Worm (Caenorhabditis elegans) whole organism, dauer: ENCODE results near the gene Y51H7C.13.
"Not testable (repeated sequence)": the region's sequence is repeated elsewhere in the genome, so short reads cannot be mapped to it uniquely, and the experiment has no call there.

Experiments
- unc-62 ChIP-seq: sonication (generic microtip); optimal IDR thresholded peaks from 2 replicates; lab custom pipeline; 2017; ENCODE audit warnings: missing biosample characterization, missing genetic modification reagents, missing genetic modification characterization

The Y51H7C.13 gene

DNA sequence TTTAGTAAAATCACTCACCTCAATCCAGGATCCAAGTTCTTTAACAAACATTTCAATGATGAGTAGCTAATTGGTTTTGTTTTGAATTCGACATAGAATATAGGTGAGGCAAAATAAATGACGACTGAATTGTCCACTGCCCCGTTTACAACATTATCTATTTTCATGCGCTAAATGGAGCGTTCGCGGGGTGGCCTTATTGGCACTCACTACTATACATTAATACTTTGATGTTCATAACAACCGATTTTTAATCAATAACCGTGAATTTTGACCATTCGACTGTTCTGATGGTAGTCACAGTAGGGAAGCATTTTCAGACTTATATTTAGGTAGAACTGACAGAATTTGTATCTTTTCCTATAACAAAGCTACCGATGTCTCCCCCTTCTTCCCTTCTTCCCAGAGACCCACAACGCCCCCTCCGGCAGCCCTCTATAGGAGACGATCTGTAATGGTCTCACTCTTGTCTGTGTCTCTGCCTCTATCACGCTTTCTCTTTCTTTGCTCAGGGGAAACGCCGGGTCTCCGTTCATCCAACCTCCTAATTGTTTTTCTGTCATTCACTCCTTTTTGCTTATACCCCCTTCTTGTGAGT lies 19.6 kb downstream of the Y51H7C.13 start, which contains the start of gene Y51H7C.12:
Y51H7C.12 (minus strand) TSS at position 51 of the 598 bp plus-strand sequence.
- TF ChIP-seq unc-62 (GFP tag; lab: Kevin White, UChicago), result not testable (repeated sequence)

DNA sequence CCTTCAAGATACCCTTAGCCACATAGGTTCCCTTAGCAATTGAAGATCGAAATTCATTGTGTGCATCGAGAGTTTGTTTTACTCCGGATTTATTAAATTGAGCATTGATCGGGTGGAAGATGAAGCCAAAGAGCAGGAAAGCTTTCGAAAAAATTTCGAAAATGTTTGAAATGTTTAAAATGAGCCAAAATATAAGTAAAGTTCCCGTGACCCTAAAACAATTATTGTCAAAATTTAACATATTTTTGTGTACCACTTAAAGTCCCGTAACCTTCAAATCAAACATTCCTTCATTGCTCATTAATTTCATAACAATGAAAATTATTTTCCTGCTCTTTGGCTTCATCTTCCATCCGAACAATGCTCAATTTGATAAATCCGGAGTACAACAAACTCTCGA lies 21.4 kb downstream of the Y51H7C.13 start, which contains the start of gene scl-17:
scl-17 (plus strand) TSS at position 301 of the 400 bp plus-strand sequence.
- TF ChIP-seq unc-62 (GFP tag; lab: Kevin White, UChicago), result no peak

DNA sequence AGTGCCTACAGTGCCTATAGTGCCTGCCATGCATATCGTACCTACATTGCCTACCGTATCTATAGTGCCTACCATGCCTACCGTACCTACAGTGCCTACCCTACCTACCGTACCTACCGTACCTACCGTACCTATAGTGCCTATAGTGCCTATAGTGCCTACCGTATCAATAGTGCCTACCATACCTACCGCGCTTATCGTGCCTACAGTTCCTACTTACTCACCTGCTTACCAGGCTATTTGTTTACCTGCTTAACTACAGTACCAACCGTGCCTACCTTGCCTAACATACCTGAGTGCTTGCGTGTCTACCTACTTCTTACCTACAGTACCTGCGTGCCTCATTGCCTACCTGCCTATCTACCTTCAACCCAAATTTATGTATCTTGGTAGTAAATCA lies 24.9 kb downstream of the Y51H7C.13 start:
- no peak for TF ChIP-seq unc-62 (GFP tag; lab: Kevin White, UChicago)

DNA sequence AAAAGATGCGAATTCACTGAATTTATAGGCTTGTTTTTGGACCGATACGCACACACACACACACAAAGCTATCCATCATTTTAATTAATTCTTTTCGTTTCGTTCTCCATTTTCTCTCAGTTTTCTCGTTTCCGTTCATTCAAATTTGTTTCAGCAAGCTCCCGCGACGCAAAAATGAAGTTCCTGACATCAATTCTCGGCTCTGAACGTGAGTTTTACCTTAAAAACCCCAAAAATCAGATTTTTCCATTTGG lies 28.1 kb downstream of the Y51H7C.13 start, which contains the start of gene Y51H7C.3:
Y51H7C.3 (plus strand) TSS at position 155 of the 254 bp plus-strand sequence.
- no peak for TF ChIP-seq unc-62 (GFP tag; lab: Kevin White, UChicago)

DNA sequence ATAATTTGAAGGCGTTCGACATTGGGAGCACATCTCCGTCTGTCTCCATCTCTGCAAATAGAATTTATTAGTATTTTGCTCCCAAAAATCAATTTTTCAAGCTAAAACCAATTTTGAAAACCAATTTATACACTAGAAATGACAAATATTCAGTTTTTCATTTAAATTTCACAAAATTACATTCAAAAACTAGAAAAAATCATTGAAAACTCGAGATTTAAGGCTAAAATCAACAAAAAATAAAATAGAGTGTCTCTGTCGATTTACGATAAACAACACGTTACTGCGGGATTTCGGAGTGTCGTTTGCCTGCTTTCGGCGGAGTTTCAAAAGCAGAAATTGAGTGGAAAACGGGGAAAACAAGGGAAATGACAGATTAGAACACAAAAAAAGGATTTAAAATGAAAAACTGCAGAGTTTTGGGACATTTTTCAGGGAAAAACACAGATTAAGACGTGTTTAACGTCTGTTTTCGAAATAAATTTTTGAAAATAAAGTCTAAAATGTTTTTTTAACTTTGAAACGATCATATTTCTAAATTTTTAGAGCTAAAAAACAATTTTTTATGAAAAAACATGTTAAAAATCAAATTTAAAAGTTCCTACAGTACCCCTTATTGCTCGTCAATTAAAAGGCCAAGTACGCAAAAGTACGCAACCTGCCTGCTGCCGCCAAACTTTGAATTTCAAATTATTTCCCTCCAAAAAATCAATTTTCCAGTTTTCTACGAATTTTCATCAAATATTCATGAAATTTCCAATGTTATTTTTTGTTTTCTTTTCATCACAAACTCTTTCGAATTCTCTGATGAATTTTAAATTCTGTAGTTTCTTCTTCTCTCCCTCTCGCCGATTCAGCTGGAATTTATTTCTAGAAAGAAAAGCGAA lies 28.7 kb downstream of the Y51H7C.13 start, which contains the start of gene nol-6:
nol-6 (minus strand) TSS at position 51 of the 887 bp plus-strand sequence.
- no peak for TF ChIP-seq unc-62 (GFP tag; lab: Kevin White, UChicago)

DNA sequence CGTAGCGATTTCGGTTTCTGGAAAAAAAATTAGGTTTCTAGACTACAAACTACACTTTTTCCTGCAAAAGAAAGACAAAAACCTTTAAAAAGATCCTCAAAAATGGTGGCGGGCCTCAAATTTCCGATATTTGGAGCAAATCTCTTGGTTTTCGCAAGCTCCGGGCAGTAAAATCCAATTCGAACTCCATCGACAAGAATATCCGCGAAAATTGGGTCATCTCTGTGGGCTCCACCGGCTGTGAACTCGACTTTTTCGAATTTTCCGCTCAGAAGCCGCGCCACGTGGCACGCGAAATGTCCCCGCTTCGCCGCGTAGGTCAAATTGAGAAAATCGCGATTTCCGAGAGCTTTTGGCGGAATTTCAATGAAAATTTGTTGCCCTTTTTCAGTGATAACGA lies 29.6 kb downstream of the Y51H7C.13 start:
- TF ChIP-seq unc-62 (GFP tag; lab: Kevin White, UChicago), result no peak

DNA sequence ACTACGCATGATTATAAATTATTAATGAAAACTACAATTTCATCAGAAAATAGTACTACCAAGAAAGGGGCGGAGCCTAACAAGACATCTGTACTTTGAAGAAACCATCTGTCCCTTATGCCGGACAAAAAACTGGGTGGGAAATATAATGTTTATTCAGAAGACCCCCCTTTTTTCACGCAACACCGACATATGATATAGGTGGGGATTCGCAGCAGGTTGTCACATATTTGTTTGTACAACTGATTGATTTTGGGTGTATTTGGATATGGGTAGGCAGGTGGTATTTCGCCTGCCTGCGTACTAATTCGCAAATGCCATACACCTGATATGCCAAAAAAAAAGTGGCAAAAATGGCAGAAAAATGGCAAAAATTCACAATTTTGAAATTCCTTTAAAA lies 42.7 kb downstream of the Y51H7C.13 start, which contains the start of gene Y51H7C.10:
Y51H7C.10 (minus strand) TSS at position 101 of the 400 bp plus-strand sequence.
- TF ChIP-seq unc-62 (GFP tag; lab: Kevin White, UChicago), result no peak

DNA sequence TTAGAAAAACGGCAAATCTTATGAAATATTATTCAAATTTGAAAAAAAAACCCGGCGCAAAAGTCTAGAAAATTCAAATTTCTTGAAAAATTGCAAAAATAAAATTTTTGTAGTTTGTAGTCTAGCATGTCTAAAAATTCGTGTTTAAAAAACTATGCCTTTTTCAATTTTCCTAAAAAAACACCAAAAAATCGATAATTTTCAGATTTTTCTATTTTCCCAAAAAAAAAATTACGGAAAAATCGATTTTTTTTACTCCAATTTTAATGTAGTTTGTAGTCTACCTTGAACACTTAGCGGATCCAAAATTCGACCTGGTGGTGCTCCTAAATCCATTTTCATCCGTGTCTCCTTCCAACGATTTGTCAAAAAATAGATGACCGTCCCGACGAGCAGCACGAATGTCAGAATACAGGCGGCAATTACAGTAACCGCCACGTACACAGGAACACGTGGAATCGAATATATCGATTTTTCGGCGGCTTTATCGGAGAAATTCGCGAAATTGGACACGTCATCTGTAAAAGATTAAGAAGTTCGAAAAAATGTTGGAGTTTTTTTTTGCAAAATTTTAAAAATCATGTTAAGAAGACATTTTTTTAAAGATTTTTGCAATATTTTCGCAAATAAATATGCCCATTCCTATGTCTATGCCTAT lies 45.4 kb downstream of the Y51H7C.13 start:
- no peak for TF ChIP-seq unc-62 (GFP tag; lab: Kevin White, UChicago)

DNA sequence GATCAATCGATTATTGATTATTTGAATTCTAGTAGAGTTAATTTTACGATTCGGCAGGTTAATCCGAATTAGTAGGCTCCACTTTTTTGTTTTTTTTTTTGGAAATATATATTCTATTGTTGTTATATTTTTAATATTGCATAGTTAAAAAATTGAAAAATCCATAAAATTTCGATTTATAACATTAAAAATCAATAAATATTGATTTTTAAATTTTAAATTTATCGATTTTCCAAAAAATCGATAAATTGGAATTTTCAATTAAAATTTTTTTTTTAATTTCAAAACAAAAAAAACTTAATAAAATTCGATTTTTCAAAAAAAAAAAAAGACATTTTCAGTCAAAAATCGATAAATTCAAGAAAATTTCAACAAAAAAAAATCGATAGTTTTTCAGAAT lies 46.4 kb downstream of the Y51H7C.13 start:
- no peak for TF ChIP-seq unc-62 (GFP tag; lab: Kevin White, UChicago)
